Fruit fly (Drosophila melanogaster): ENCODE results near the gene CG9609.
A peak's percentile ranks its signal among the peaks of the same experiment; 100 is the strongest.

Gene CG9609

DNA sequence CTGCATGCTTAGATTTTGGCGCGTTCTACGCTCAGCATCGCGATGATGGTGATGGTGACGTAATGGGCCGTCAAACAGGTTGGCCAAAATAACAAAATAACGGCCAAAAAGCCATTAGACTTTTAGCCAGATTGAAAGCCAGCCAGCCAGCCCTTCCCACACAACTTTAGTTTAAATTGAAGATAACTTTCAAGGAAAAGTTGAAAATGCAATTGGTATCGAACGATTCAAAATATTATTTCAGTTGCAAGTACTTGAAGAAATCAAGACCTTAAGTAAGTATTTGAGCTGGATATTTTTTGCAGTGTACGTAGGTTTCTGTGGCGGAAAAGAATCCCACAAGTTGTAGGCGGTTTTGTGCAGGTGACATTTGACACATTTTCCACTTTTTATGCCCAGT, 5.8 kb downstream of the CG9609 start (continued):
- no peak for TF ChIP-seq Camta (GFP tag; optimal IDR thresholded peaks at IDR 0.05)
- TF ChIP-seq CG9727 (GFP tag; optimal IDR thresholded peaks at IDR 0.05) = no peak
- no peak for TF ChIP-seq CG43689 (GFP tag; IDR thresholded peaks at IDR 0.05)
- peak; percentile 32; the same call in 1 of the 2 replicates for TF ChIP-seq Rx (GFP tag; IDR thresholded peaks at IDR 0.05)
- 0 out of 3 replicates have a peak, but pooled peaks have one; percentile 20 for TF ChIP-seq H15 (GFP tag; IDR thresholded peaks at IDR 0.05)
- no peak for TF ChIP-seq HLH3B (GFP tag; IDR thresholded peaks at IDR 0.05)
- TF ChIP-seq ind (GFP tag; optimal IDR thresholded peaks at IDR 0.05) = peak; percentile 9
- no peak for TF ChIP-seq CG1529 (GFP tag; optimal IDR thresholded peaks at IDR 0.05)
- TF ChIP-seq croc (GFP tag; conservative IDR thresholded peaks at IDR 0.05) = no peak
- TF ChIP-seq Atf6 (GFP tag; IDR thresholded peaks at IDR 0.05) = peak; percentile 59
- TF ChIP-seq crol (GFP tag; IDR thresholded peaks at IDR 0.05) = no peak
- peak; percentile 36 for TF ChIP-seq maf-S (GFP tag; optimal IDR thresholded peaks at IDR 0.05)
- no peak for TF ChIP-seq Six4 (GFP tag; optimal IDR thresholded peaks at IDR 0.05)
- no peak for TF ChIP-seq CG2129 (GFP tag; IDR thresholded peaks at IDR 0.05; ENCODE audit: partially characterized antibody)
- peak; percentile 21; the same call in 1 of the 2 replicates for TF ChIP-seq sisA (GFP tag; IDR thresholded peaks at IDR 0.05)
- TF ChIP-seq E2f1 (GFP tag; IDR thresholded peaks at IDR 0.05) = no peak
- TF ChIP-seq CG34224 (GFP tag; IDR thresholded peaks at IDR 0.05; ENCODE audit: partially characterized antibody) = no peak
- TF ChIP-seq Fer1 (GFP tag; optimal IDR thresholded peaks at IDR 0.05) = peak; percentile 35
- TF ChIP-seq Elba2 (GFP tag; optimal IDR thresholded peaks at IDR 0.05) = no peak
- TF ChIP-seq Dad (GFP tag; optimal IDR thresholded peaks at IDR 0.05) = peak; percentile 24
- TF ChIP-seq CG5245 (GFP tag; optimal IDR thresholded peaks at IDR 0.05) = no peak
- TF ChIP-seq dpn (GFP tag; optimal IDR thresholded peaks at IDR 0.05) = peak in 1 of 2 experiments; percentile 22
- no peak for TF ChIP-seq slp2 (GFP tag; optimal IDR thresholded peaks at IDR 0.05)
- TF ChIP-seq Neu2 (GFP tag; optimal IDR thresholded peaks at IDR 0.05; ENCODE audit: borderline replicate concordance) = no peak
- TF ChIP-seq nerfin-2 (GFP tag; IDR thresholded peaks at IDR 0.05; ENCODE audit: partially characterized antibody) = no peak
- TF ChIP-seq CG10267 (tag; optimal IDR thresholded peaks at IDR 0.05) = no peak
- no peak for TF ChIP-seq lola (GFP tag; optimal IDR thresholded peaks at IDR 0.05)
- no peak for TF ChIP-seq ac (GFP tag; optimal IDR thresholded peaks at IDR 0.05)
- peak; percentile 30; the same call in 1 of the 2 replicates for TF ChIP-seq slbo (GFP tag; IDR thresholded peaks at IDR 0.05)
- TF ChIP-seq tgo (GFP tag; IDR thresholded peaks at IDR 0.05) = no peak
- TF ChIP-seq Hr39 (optimal IDR thresholded peaks at IDR 0.05) = no peak
- TF ChIP-seq CG33557 (GFP tag; optimal IDR thresholded peaks at IDR 0.05) = no peak
- TF ChIP-seq CTCF (GFP tag; optimal IDR thresholded peaks at IDR 0.05) = no peak
- no peak for TF ChIP-seq CG10654 (GFP tag; optimal IDR thresholded peaks at IDR 0.05)
- no peak for TF ChIP-seq CG14860 (GFP tag; IDR thresholded peaks at IDR 0.05; ENCODE audit: partially characterized antibody)
- no peak for TF ChIP-seq amos (GFP tag; IDR thresholded peaks at IDR 0.05; ENCODE audit: partially characterized antibody)
- TF ChIP-seq CG15269 (tag; optimal IDR thresholded peaks at IDR 0.05) = peak; percentile 51
- peak; percentile 15 for TF ChIP-seq Hmr (GFP tag; optimal IDR thresholded peaks at IDR 0.05)
- TF ChIP-seq CG9609 (GFP tag; optimal IDR thresholded peaks at IDR 0.05) = peak; percentile 81
- peak; percentile 24 for TF ChIP-seq Side (GFP tag; optimal IDR thresholded peaks at IDR 0.05)
- peak; percentile 30; the same call in 1 of the 2 replicates for TF ChIP-seq al (GFP tag; IDR thresholded peaks at IDR 0.05)
- no peak for TF ChIP-seq CG4424 (GFP tag; optimal IDR thresholded peaks at IDR 0.05)
- peak; percentile 37 for TF ChIP-seq CG7839 (tag; optimal IDR thresholded peaks at IDR 0.05)
- no peak for TF ChIP-seq kay (GFP tag; optimal IDR thresholded peaks at IDR 0.05)
- TF ChIP-seq CG1792 (GFP tag; optimal IDR thresholded peaks at IDR 0.05) = no peak
- peak; percentile 10 for TF ChIP-seq Sox102F (GFP tag; optimal IDR thresholded peaks at IDR 0.05)
- no peak for TF ChIP-seq vvl (GFP tag; IDR thresholded peaks at IDR 0.05)
- TF ChIP-seq CG2875 (GFP tag; optimal IDR thresholded peaks at IDR 0.05) = no peak
- no peak for TF ChIP-seq CG18476 (GFP tag; optimal IDR thresholded peaks at IDR 0.05)
- TF ChIP-seq Oli (tag; optimal IDR thresholded peaks at IDR 0.05) = peak; percentile 8
- no peak for TF ChIP-seq CG2199 (GFP tag; IDR thresholded peaks at IDR 0.05)
- TF ChIP-seq CG10366 (GFP tag; IDR thresholded peaks at IDR 0.05) = no peak
